Worm (Caenorhabditis elegans): ENCODE measurements around the gene Y4C6B.2.
A peak's percentile ranks its signal among the peaks of the same experiment; 100 is the strongest.

Y4C6B.2 gene

DNA sequence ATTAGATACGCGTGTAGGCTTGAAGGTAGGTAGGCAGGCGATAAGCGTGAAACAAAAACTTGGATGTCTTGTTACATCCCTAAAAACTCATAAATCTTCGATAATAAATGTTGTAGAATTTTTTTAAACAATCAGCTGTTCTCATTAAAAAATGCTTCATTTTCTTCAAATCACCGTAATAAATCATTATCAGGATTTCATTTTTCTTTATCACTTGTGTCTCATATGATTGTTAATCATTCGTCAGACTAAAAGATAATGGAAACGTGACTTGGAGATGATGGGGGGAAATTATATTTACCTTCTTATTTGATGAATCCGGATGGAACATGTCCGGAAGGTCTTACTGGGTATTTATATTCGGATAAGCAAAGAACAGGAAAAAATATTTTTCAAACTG, 5.9 kb upstream of the Y4C6B.2 start:
- TF ChIP-seq zag-1 (tag; optimal IDR thresholded peaks at IDR 0.05), result no peak
- no peak for TF ChIP-seq ztf-11 (tag; optimal IDR thresholded peaks at IDR 0.05)
- TF ChIP-seq Y55F3AM.14 (GFP tag; optimal IDR thresholded peaks at IDR 0.05), result no peak
- TF ChIP-seq sma-3 (GFP tag; optimal IDR thresholded peaks at IDR 0.05), result peak; percentile 4
- TF ChIP-seq elt-1 (tag; optimal IDR thresholded peaks at IDR 0.05), result no peak
- no peak for TF ChIP-seq sma-9 (GFP tag; optimal IDR thresholded peaks at IDR 0.05)
- no peak for TF ChIP-seq sma-9 (tag; optimal IDR thresholded peaks at IDR 0.05)
- TF ChIP-seq ceh-82 (tag; optimal IDR thresholded peaks at IDR 0.05), result no peak
- peak; percentile 59 for TF ChIP-seq blmp-1 (tag; optimal IDR thresholded peaks at IDR 0.05; ENCODE audit: insufficient read depth)
- TF ChIP-seq nhr-25 (tag; optimal IDR thresholded peaks at IDR 0.05), result peak; percentile 1
- TF ChIP-seq nhr-21 (tag; optimal IDR thresholded peaks at IDR 0.05), result peak; percentile 33

DNA sequence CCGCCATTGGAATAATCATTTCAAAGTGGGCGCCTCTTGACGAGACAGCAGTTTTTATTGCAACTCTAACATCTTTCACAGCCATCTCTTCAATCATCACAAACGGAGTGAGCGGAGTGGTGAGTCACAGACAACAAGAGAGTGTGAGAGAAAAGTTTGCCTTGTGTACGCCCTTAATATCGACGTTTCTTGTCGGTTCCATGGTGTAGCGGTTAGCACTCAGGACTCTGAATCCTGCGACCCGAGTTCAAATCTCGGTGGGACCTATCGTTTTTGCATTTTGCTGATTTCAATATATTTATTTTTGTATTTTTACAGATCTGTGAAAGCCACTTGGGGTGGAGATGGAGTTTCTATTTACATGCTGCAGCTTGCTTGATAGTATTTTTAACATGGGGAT, 4.9 kb upstream of the Y4C6B.2 start:
- TF ChIP-seq nhr-21 (tag; optimal IDR thresholded peaks at IDR 0.05), result peak; percentile 11
- peak; percentile 38 for TF ChIP-seq sma-3 (GFP tag; optimal IDR thresholded peaks at IDR 0.05)
- TF ChIP-seq skn-1 (tag; optimal IDR thresholded peaks at IDR 0.05), result no peak
- TF ChIP-seq nhr-11 (tag; optimal IDR thresholded peaks at IDR 0.05), result no peak
- TF ChIP-seq lin-11 (tag; optimal IDR thresholded peaks at IDR 0.05), result no peak
- TF ChIP-seq nhr-77 (tag; optimal IDR thresholded peaks at IDR 0.05), result no peak
- no peak for TF ChIP-seq ceh-82 (tag; optimal IDR thresholded peaks at IDR 0.05)
- no peak for TF ChIP-seq ceh-16 (tag; optimal IDR thresholded peaks at IDR 0.05)
- no peak for TF ChIP-seq ZK546.5 (tag; optimal IDR thresholded peaks at IDR 0.05)
- TF ChIP-seq dmd-4 (tag; optimal IDR thresholded peaks at IDR 0.05), result no peak
- TF ChIP-seq nhr-237 (tag; optimal IDR thresholded peaks at IDR 0.05), result no peak
- TF ChIP-seq zag-1 (tag; optimal IDR thresholded peaks at IDR 0.05), result no peak
- no peak for TF ChIP-seq ztf-1 (GFP tag; conservative IDR thresholded peaks at IDR 0.05)
- TF ChIP-seq Y55F3AM.14 (GFP tag; optimal IDR thresholded peaks at IDR 0.05), result peak; percentile 19
- no peak for TF ChIP-seq egl-27 (tag; optimal IDR thresholded peaks at IDR 0.05)
- TF ChIP-seq lsy-2 (tag; optimal IDR thresholded peaks at IDR 0.05), result peak; percentile 39 to 61
- TF ChIP-seq C34F6.9 (tag; optimal IDR thresholded peaks at IDR 0.05), result peak; percentile 48
- no peak for TF ChIP-seq nhr-23 (tag; optimal IDR thresholded peaks at IDR 0.05)
- TF ChIP-seq mab-5 (tag; optimal IDR thresholded peaks at IDR 0.05), result peak; percentile 27
- no peak for TF ChIP-seq mbf-1 (tag; optimal IDR thresholded peaks at IDR 0.05)
- TF ChIP-seq crh-2 (tag; optimal IDR thresholded peaks at IDR 0.05), result peak; percentile 69
- TF ChIP-seq aly-2 (tag; optimal IDR thresholded peaks at IDR 0.05), result no peak
- no peak for TF ChIP-seq unc-62 (GFP tag; optimal IDR thresholded peaks at IDR 0.05)
- no peak for TF ChIP-seq sem-4 (tag; optimal IDR thresholded peaks at IDR 0.05)
- no peak for TF ChIP-seq snpc-4 (tag; optimal IDR thresholded peaks at IDR 0.05)
- no peak for TF ChIP-seq nhr-129 (tag; optimal IDR thresholded peaks at IDR 0.05)
- no peak for TF ChIP-seq mdl-1 (tag; optimal IDR thresholded peaks at IDR 0.05)
- no peak for TF ChIP-seq alr-1 (tag; optimal IDR thresholded peaks at IDR 0.05)
- TF ChIP-seq nhr-10 (tag; optimal IDR thresholded peaks at IDR 0.05), result no peak
- TF ChIP-seq elt-3 (tag; optimal IDR thresholded peaks at IDR 0.05), result no peak
- no peak for TF ChIP-seq R02D3.7 (tag; optimal IDR thresholded peaks at IDR 0.05)
- TF ChIP-seq ztf-11 (tag; optimal IDR thresholded peaks at IDR 0.05), result no peak
- no peak for TF ChIP-seq ama-1 (optimal IDR thresholded peaks at IDR 0.05)
- no peak for TF ChIP-seq nhr-6 (tag; optimal IDR thresholded peaks at IDR 0.05)
- TF ChIP-seq ztf-4 (tag; optimal IDR thresholded peaks at IDR 0.05), result no peak
- no peak for TF ChIP-seq unc-39 (tag; optimal IDR thresholded peaks at IDR 0.05)
- peak; percentile 32 for TF ChIP-seq F13H6.1 (tag; optimal IDR thresholded peaks at IDR 0.05)
- TF ChIP-seq elt-1 (tag; optimal IDR thresholded peaks at IDR 0.05), result no peak
- peak; percentile 55 for TF ChIP-seq fos-1 (tag; optimal IDR thresholded peaks at IDR 0.05)
- TF ChIP-seq nhr-12 (tag; optimal IDR thresholded peaks at IDR 0.05), result no peak
- TF ChIP-seq lin-39 (tag; optimal IDR thresholded peaks at IDR 0.05), result no peak
- peak; percentile 58 for TF ChIP-seq sma-9 (GFP tag; optimal IDR thresholded peaks at IDR 0.05)
- TF ChIP-seq sma-9 (tag; optimal IDR thresholded peaks at IDR 0.05), result no peak
- no peak for TF ChIP-seq blmp-1 (tag; optimal IDR thresholded peaks at IDR 0.05; ENCODE audit: insufficient read depth)
- TF ChIP-seq peb-1 (tag; optimal IDR thresholded peaks at IDR 0.05), result no peak
- peak; percentile 53 for TF ChIP-seq unc-55 (GFP tag; optimal IDR thresholded peaks at IDR 0.05)
- TF ChIP-seq lin-13 (GFP tag; optimal IDR thresholded peaks at IDR 0.05), result peak; percentile 44
- peak; percentile 37 for TF ChIP-seq gmeb-1 (tag; optimal IDR thresholded peaks at IDR 0.05)
- peak; percentile 26 for TF ChIP-seq nhr-25 (tag; optimal IDR thresholded peaks at IDR 0.05)
